Fruit fly (Drosophila melanogaster) whole organism, wandering third instar larva: ENCODE results near the gene pdgy.

Source experiments
- Abd-B ChIP-seq: fragments of >200 bp; optimal IDR thresholded peaks from 2 replicates; lab custom pipeline; 2017; ENCODE audit warnings: missing biosample characterization, missing genetic modification characterization
- CG9705 ChIP-seq: fragments of 200-800 bp; sonication (Bioruptor generic); optimal IDR thresholded peaks from 2 replicates; lab custom pipeline; 2018; ENCODE audit warnings: missing biosample characterization, mild to moderate bottlenecking, missing genetic modification characterization
- CrebA ChIP-seq: fragments of 200-800 bp; sonication (Bioruptor generic); optimal IDR thresholded peaks from 2 replicates; lab custom pipeline; 2016; ENCODE audit warnings: missing biosample characterization, mild to moderate bottlenecking, missing genetic modification characterization, borderline replicate concordance
- Dfd ChIP-seq: fragments of >200 bp; optimal IDR thresholded peaks from 2 replicates; lab custom pipeline; 2017; ENCODE audit warnings: missing biosample characterization, missing genetic modification characterization
- Dif ChIP-seq: fragments of 200-275, 200-300 bp; sonication (Bioruptor generic); optimal IDR thresholded peaks from 2 replicates; lab custom pipeline; 2018; ENCODE audit warnings: missing biosample characterization, missing genetic modification characterization; ENCODE audit not compliant: partially characterized antibody
- GATAd ChIP-seq: sonication (Bioruptor generic); optimal IDR thresholded peaks from 2 replicates; lab custom pipeline; 2016; ENCODE audit warnings: missing biosample characterization, missing genetic modification characterization
- Hnf4 ChIP-seq: fragments of 200-800 bp; sonication (Bioruptor generic); optimal IDR thresholded peaks from 2 replicates; lab custom pipeline; 2016; ENCODE audit warnings: missing biosample characterization, mild to moderate bottlenecking, missing genetic modification characterization
- Hr78 ChIP-seq: fragments of >200 bp; optimal IDR thresholded peaks from 2 replicates; lab custom pipeline; 2017; ENCODE audit warnings: missing biosample characterization, missing genetic modification characterization
- Hr83 ChIP-seq: fragments of 200-300 bp; sonication (Bioruptor generic); optimal IDR thresholded peaks from 2 replicates; lab custom pipeline; 2016; ENCODE audit warnings: missing biosample characterization, mild to moderate bottlenecking, missing genetic modification characterization, moderate library complexity; ENCODE audit not compliant: poor library complexity, severe bottlenecking
- Jra ChIP-seq: sonication (Bioruptor generic); optimal IDR thresholded peaks from 2 replicates; lab custom pipeline; 2016; ENCODE audit warnings: missing biosample characterization, missing genetic modification characterization
- Mio ChIP-seq: sonication (Bioruptor generic); optimal IDR thresholded peaks from 2 replicates; lab custom pipeline; 2016; ENCODE audit warnings: missing biosample characterization, missing genetic modification characterization
- OdsH ChIP-seq: fragments of 200-800 bp; sonication (Bioruptor generic); optimal IDR thresholded peaks from 2 replicates; lab custom pipeline; 2016; ENCODE audit warnings: missing biosample characterization, mild to moderate bottlenecking, missing genetic modification characterization
- Rel ChIP-seq, 2 experiments: fragments of 200-800 bp; sonication (Bioruptor generic) in 1 of 2; optimal IDR thresholded peaks; 2 replicates in 1 of 2; 3 replicates in 1 of 2; lab custom pipeline; 2016 to 2019; ENCODE audit warnings: mild to moderate bottlenecking in 2 of 2, missing biosample characterization in 2 of 2, missing genetic modification characterization in 2 of 2, moderate library complexity in 1 of 2
- Sp1 ChIP-seq: fragments of 200-800 bp; sonication (Bioruptor generic); optimal IDR thresholded peaks from 3 replicates; lab custom pipeline; 2019; ENCODE audit warnings: missing biosample characterization, mild to moderate bottlenecking, missing genetic modification characterization, moderate library complexity
- br ChIP-seq: fragments of 200-800 bp; sonication (Bioruptor generic); optimal IDR thresholded peaks from 2 replicates; lab custom pipeline; 2016; ENCODE audit warnings: missing biosample characterization, missing genetic modification characterization
- brk ChIP-seq: fragments of 200-800 bp; sonication (Bioruptor generic); optimal IDR thresholded peaks from 2 replicates; lab custom pipeline; 2016; ENCODE audit warnings: missing biosample characterization, mild to moderate bottlenecking, missing genetic modification characterization
- dmrt93B ChIP-seq: fragments of 200-800 bp; sonication (Bioruptor generic); optimal IDR thresholded peaks from 2 replicates; lab custom pipeline; 2018; ENCODE audit warnings: missing biosample characterization, mild to moderate bottlenecking, missing genetic modification characterization
- dsf ChIP-seq: sonication (Bioruptor generic); optimal IDR thresholded peaks from 2 replicates; lab custom pipeline; 2016; ENCODE audit warnings: missing biosample characterization, missing genetic modification characterization, borderline replicate concordance
- foxo ChIP-seq, 2 experiments: fragments of 200-800 bp; sonication (Bioruptor generic); optimal IDR thresholded peaks; 2 replicates in 1 of 2; 3 replicates in 1 of 2; lab custom pipeline; 2016 to 2017; ENCODE audit warnings: missing biosample characterization in 2 of 2, missing genetic modification characterization in 2 of 2
- fru ChIP-seq: fragments of 200-800 bp; sonication (Bioruptor generic); optimal IDR thresholded peaks from 3 replicates; lab custom pipeline; 2016; ENCODE audit warnings: missing biosample characterization, mild to moderate bottlenecking, missing genetic modification characterization
- h ChIP-seq: fragments of 200-800 bp; sonication (Bioruptor generic); optimal IDR thresholded peaks from 3 replicates; lab custom pipeline; 2016; ENCODE audit warnings: missing biosample characterization, mild to moderate bottlenecking, missing genetic modification characterization
- pan ChIP-seq: fragments of >200 bp; optimal IDR thresholded peaks from 2 replicates; lab custom pipeline; 2017
- psq ChIP-seq: fragments of 200-800 bp; sonication (Bioruptor generic); optimal IDR thresholded peaks from 3 replicates; lab custom pipeline; 2017; ENCODE audit warnings: missing biosample characterization, mild to moderate bottlenecking, missing genetic modification characterization, moderate library complexity
- rgr ChIP-seq: fragments of 200-800 bp; sonication (Bioruptor generic); optimal IDR thresholded peaks from 3 replicates; lab custom pipeline; 2016; ENCODE audit warnings: missing biosample characterization, mild to moderate bottlenecking, missing genetic modification characterization
- sage ChIP-seq: fragments of 200-800 bp; sonication (Bioruptor generic); optimal IDR thresholded peaks from 2 replicates; lab custom pipeline; 2016; ENCODE audit warnings: missing biosample characterization, mild to moderate bottlenecking, missing genetic modification characterization
- sv ChIP-seq: fragments of 200-800 bp; sonication (Bioruptor generic); optimal IDR thresholded peaks from 3 replicates; lab custom pipeline; 2016; ENCODE audit warnings: missing biosample characterization, missing genetic modification characterization
- tai ChIP-seq: sonication (Bioruptor generic); optimal IDR thresholded peaks from 2 replicates; lab custom pipeline; 2016; ENCODE audit warnings: missing biosample characterization, missing genetic modification characterization
- woc ChIP-seq: sonication (Bioruptor generic); optimal IDR thresholded peaks from 2 replicates; lab custom pipeline; 2016; ENCODE audit warnings: missing biosample characterization, mild to moderate bottlenecking, missing genetic modification characterization

pdgy gene

DNA sequence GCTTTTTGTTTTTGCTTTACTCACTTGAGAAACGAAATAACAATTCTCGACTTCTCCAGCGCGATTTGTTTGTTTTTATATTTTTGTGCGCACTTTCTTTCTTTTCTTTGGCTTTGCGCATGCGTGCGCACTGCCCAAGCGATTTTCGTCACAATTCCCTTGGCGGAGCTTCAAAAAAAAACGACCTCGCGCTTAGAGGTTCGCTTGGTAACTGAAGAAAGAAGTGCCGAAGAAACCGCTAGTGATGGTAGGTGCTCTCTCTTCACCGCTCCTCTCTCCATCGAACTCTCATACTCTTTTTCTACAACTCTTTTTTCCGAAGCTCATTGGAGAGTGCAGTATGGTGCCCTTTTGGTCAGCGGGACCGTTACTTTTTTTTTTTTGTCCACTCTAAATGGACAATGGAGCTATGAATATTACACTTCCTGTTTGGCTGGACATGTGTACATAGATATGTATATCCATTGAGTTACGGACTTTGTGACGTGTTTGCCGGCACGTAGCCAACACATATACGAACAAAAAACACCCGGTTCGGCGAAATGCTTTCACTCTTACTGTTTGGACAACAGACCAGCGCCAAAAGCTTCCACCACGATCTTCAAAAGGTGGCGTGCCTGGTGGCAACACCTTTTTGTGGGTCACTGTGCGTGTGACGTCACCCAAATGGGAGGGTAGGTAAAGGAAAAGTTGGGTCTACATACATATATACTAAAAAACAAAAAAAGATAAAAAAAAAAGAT lies 29.9 kb downstream of the pdgy start, which contains the start of gene CG9503:
Gene CG9503 (minus strand): TSS at position 217 of the 743 bp plus-strand sequence.
- TF ChIP-seq GATAd (GFP tag; lab: Kevin White, UChicago) (no peak), Sp1 (GFP tag; lab: Kevin White, UChicago) (peak; percentile 10), psq (GFP tag; lab: Kevin White, UChicago) (peak; percentile 42), dsf (GFP tag; lab: Kevin White, UChicago) (no peak), Hr78 (GFP tag; lab: Kevin White, UChicago) (no peak)

DNA sequence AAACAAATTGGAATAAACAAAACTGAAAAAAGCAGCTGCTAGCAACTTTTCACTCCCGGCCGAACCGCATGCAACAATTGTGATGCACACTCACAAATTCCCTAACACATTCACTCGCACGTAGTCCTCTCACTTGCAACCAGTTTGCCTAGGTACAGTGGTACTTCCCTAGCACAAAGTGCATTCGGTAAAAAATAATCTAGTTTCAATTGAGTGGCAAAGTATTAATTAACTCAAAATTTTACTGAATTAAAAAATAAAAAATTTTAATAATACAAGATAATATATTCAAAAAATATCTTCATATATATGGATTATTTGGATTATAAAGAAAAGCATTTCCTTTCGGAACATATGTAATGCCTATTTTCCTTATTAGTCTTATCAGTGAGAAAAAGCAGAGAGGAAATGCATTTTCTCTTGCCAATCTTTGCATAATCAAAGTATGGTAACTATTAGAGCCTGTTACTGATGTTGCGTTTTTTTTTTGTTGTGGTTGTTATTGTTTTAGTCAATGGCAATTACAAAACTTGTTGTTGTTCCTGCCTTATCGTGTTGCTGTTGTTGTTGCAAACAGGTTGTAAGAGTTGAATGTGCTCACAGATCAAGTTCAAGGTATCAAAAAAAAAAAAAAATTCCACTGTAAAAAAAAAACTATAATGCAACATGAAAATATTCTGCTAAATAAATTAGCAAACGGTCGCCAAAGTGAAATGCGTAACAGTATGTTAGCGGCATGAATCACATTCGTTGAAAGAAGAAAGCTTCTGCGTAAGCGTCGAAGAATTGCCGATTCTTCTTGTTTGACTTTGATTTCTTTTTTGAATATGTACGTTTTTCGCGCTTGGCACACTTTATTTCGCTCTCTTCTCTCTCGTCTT lies 30.7 kb downstream of the pdgy start:
- TF ChIP-seq Dfd (GFP tag; lab: Kevin White, UChicago): no peak
- no peak for TF ChIP-seq psq (GFP tag; lab: Kevin White, UChicago)
- TF ChIP-seq foxo (GFP tag; optimal IDR thresholded peaks at IDR 0.05; lab: Kevin White, UChicago): peak in 1 of 2 experiments; percentile 21
- no peak for TF ChIP-seq tai
- no peak for TF ChIP-seq Hnf4 (GFP tag; lab: Kevin White, UChicago)
- peak; percentile 3 for TF ChIP-seq brk
- TF ChIP-seq Jra (GFP tag; lab: Kevin White, UChicago): no peak
- no peak for TF ChIP-seq CrebA
- no peak for TF ChIP-seq Mio (GFP tag; lab: Kevin White, UChicago)
- TF ChIP-seq OdsH (GFP tag; lab: Kevin White, UChicago): no peak
- peak; percentile 12 for TF ChIP-seq fru (GFP tag; lab: Kevin White, UChicago)
- TF ChIP-seq Sp1 (GFP tag; lab: Kevin White, UChicago): peak; percentile 8
- TF ChIP-seq woc (GFP tag; lab: Kevin White, UChicago): peak; percentile 45
- peak; percentile 37 for TF ChIP-seq br (GFP tag; lab: Kevin White, UChicago)

DNA sequence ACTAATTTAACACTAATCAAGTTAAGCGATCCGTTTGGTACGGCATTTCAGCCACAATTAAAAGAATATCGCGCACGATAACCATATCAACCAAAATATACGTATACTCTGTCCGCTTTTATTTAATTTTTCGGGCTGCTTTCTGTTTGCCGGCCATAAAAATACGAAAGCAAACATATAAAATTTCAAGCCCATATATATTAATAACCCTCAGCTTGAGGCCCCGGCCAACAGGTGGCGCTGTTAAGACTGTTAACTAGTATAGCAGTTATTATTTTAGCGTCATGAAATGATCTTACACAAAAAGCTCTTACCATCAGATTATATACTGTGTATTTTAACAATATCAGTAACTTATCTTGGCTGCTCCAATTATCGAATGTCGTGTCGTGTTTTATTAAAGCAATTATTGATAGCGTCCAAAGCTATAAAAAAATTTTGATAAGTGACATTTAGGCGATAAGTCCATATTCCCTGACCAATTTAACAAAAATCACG lies 34.5 kb downstream of the pdgy start, which contains the start of gene Eo:
Gene Eo (minus strand): TSS at position 51 of the 498 bp plus-strand sequence.
- TF ChIP-seq h (GFP tag; lab: Kevin White, UChicago): peak; percentile 11
- peak; percentile 71 for TF ChIP-seq CrebA
- TF ChIP-seq Sp1 (GFP tag; lab: Kevin White, UChicago): peak; percentile 55
- TF ChIP-seq rgr (GFP tag; lab: Kevin White, UChicago): peak; percentile 11
- no peak for TF ChIP-seq Dif (GFP tag; lab: Kevin White, UChicago)

DNA sequence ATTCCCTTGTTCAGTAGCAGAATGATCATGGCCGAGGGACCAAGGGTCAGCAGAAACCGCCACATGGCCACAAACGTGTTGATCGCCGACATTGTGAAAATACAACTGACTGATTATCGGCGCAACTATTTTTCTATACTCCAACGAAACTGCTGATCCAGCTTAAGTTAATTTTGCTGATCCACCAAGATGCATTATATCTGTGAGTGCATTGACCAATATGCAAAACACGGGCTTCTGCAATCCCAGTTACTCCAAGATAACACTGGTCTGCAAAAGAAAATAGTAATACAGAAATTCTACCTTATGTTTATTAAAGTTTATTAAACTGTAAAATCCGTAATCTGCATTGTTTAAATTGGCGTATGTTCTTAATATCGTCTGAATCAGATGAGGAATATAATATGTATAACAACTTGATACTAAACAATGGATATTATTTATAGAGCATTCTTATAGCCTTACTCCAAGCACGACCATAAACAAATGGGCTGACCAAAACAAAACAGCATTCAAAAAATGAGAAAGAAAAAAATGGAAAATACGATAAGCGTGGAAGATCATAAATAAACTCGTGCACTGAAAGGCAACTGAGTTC lies 39.5 kb downstream of the pdgy start, which contains the start of gene CG12398:
Gene CG12398 (minus strand): TSS at position 107 of the 598 bp plus-strand sequence.
- no peak for TF ChIP-seq dmrt93B (GFP tag; lab: Kevin White, UChicago)
- no peak for TF ChIP-seq Sp1 (GFP tag; lab: Kevin White, UChicago)
- TF ChIP-seq sv (GFP tag; lab: Kevin White, UChicago): no peak
- no peak for TF ChIP-seq CrebA
- TF ChIP-seq Abd-B (GFP tag; lab: Kevin White, UChicago): no peak
- no peak for TF ChIP-seq Mio (GFP tag; lab: Kevin White, UChicago)
- no peak for TF ChIP-seq sage (GFP tag; lab: Kevin White, UChicago)
- no peak for TF ChIP-seq pan (lab: Kevin White, UChicago)
- TF ChIP-seq Hr83 (GFP tag; lab: Kevin White, UChicago): no peak
- no peak for TF ChIP-seq OdsH (GFP tag; lab: Kevin White, UChicago)
- no peak for TF ChIP-seq CG9705 (GFP tag; lab: Kevin White, UChicago)
- TF ChIP-seq Jra (GFP tag; lab: Kevin White, UChicago): no peak
- TF ChIP-seq Rel (GFP tag; optimal IDR thresholded peaks at IDR 0.05; lab: Kevin White, UChicago): no peak
- TF ChIP-seq Rel (tag; optimal IDR thresholded peaks at IDR 0.05; lab: Kevin White, UChicago): no peak
